Worm (Caenorhabditis elegans): ENCODE results near the gene F28C1.1.

- TF ChIP-seq T22C8.4 (GFP tag; IDR thresholded peaks at IDR 0.05) = no peak
- TF ChIP-seq klf-2 (GFP tag; conservative IDR thresholded peaks at IDR 0.05) = no peak
- no peak for TF ChIP-seq flt-1 (GFP tag; IDR thresholded peaks at IDR 0.05)
- no peak for TF ChIP-seq tab-1 (GFP tag; IDR thresholded peaks at IDR 0.05)
- no peak for TF ChIP-seq cog-1 (tag; optimal IDR thresholded peaks at IDR 0.05)
- TF ChIP-seq ref-1 (GFP tag; conservative IDR thresholded peaks at IDR 0.05) = no peak
These were observed 36.3 kb downstream of the F28C1.1 start, which contains the start of gene inx-11 for ce11 chrV:12486934-12487333.

All from whole organism, midembryonic.